Worm (Caenorhabditis elegans) whole organism, young adult: ENCODE data around the gene flp-26.

Experiments used
- B0336.3 ChIP-seq: fragments of 200-800 bp; sonication (Bioruptor generic); IDR thresholded peaks from 2 replicates; pipeline ENCODE4 v1.3.6; 2022; ENCODE audit warnings: missing genetic modification characterization, missing compliant biosample characterization
- C17E4.6 ChIP-seq: fragments of 200-800 bp; sonication (Bioruptor generic); IDR thresholded peaks from 2 replicates; pipeline ENCODE4 v1.3.6; 2022; ENCODE audit warnings: missing genetic modification reagents, missing genetic modification characterization, missing compliant biosample characterization
- F22D6.2 ChIP-seq: sonication (generic microtip); optimal IDR thresholded peaks from 2 replicates; lab custom pipeline; 2016; ENCODE audit warnings: mild to moderate bottlenecking, missing genetic modification characterization, missing compliant biosample characterization
- F37B4.10 ChIP-seq: fragments of 200-800 bp; sonication (Bioruptor generic); IDR thresholded peaks from 2 replicates; pipeline ENCODE4 v1.3.6; 2022; ENCODE audit warnings: missing genetic modification characterization, missing compliant biosample characterization
- Y79H2A.3 ChIP-seq: fragments of 200-800 bp; sonication (Bioruptor generic); conservative IDR thresholded peaks from 2 replicates; pipeline ENCODE4 v1.3.6; 2022; ENCODE audit warnings: missing genetic modification reagents, missing genetic modification characterization, missing compliant biosample characterization
- aptf-2 ChIP-seq: fragments of 200-800 bp; sonication (Bioruptor generic); conservative IDR thresholded peaks from 2 replicates; pipeline ENCODE4 v1.3.6; 2022; ENCODE audit warnings: missing genetic modification reagents, missing genetic modification characterization, missing compliant biosample characterization
- atf-7 ChIP-seq: sonication (generic microtip); optimal IDR thresholded peaks from 2 replicates; lab custom pipeline; 2017; ENCODE audit warnings: mild to moderate bottlenecking, missing genetic modification characterization, missing compliant biosample characterization
- attf-6 ChIP-seq: fragments of 200-800 bp; sonication (Bioruptor generic); IDR thresholded peaks from 2 replicates; pipeline ENCODE4 v1.3.6; 2022; ENCODE audit warnings: missing genetic modification reagents, missing genetic modification characterization, missing compliant biosample characterization
- bed-2 ChIP-seq: fragments of 200-800 bp; sonication (Bioruptor generic); IDR thresholded peaks from 2 replicates; pipeline ENCODE4 v1.3.6; 2022; ENCODE audit warnings: missing genetic modification reagents, missing genetic modification characterization, missing compliant biosample characterization
- cebp-2 ChIP-seq: fragments of 200-800 bp; sonication (Bioruptor generic); IDR thresholded peaks from 2 replicates; pipeline ENCODE4 v1.3.6; 2022; ENCODE audit warnings: missing genetic modification characterization, missing compliant biosample characterization
- ceh-100 ChIP-seq: fragments of 200-800 bp; sonication (Bioruptor generic); IDR thresholded peaks from 2 replicates; pipeline ENCODE4 v1.3.6; 2022; ENCODE audit warnings: missing genetic modification reagents, missing genetic modification characterization, missing compliant biosample characterization
- ceh-27 ChIP-seq: fragments of 200-800 bp; sonication (Bioruptor generic); optimal IDR thresholded peaks from 2 replicates; lab custom pipeline; 2018; ENCODE audit warnings: mild to moderate bottlenecking, missing genetic modification characterization, moderate library complexity, missing compliant biosample characterization
- ceh-58 ChIP-seq: fragments of 200-800 bp; sonication (Bioruptor generic); IDR thresholded peaks from 2 replicates; pipeline ENCODE4 v1.3.6; 2022; ENCODE audit warnings: missing genetic modification characterization, missing compliant biosample characterization
- ceh-79 ChIP-seq: sonication (generic microtip); optimal IDR thresholded peaks from 2 replicates; lab custom pipeline; 2017; ENCODE audit warnings: mild to moderate bottlenecking, missing genetic modification characterization, missing compliant biosample characterization
- die-1 ChIP-seq: sonication (generic microtip); optimal IDR thresholded peaks from 2 replicates; lab custom pipeline; 2016; ENCODE audit warnings: missing genotype, mild to moderate bottlenecking, missing genetic modification characterization, missing compliant biosample characterization
- ets-4 ChIP-seq: fragments of 200-800 bp; sonication (Bioruptor generic); optimal IDR thresholded peaks from 2 replicates; lab custom pipeline; 2018; ENCODE audit warnings: mild to moderate bottlenecking, missing genetic modification characterization, missing compliant biosample characterization
- fkh-3 ChIP-seq: sonication (generic microtip); optimal IDR thresholded peaks from 2 replicates; lab custom pipeline; 2016; ENCODE audit warnings: mild to moderate bottlenecking, missing genetic modification characterization, missing compliant biosample characterization
- gei-17 ChIP-seq: fragments of 200-800 bp; sonication (Bioruptor generic); optimal IDR thresholded peaks from 2 replicates; lab custom pipeline; 2018; ENCODE audit warnings: mild to moderate bottlenecking, missing genetic modification characterization, missing compliant biosample characterization
- hrde-1 ChIP-seq: sonication (generic microtip); optimal IDR thresholded peaks from 2 replicates; lab custom pipeline; 2016; ENCODE audit warnings: missing genetic modification characterization, mild to moderate bottlenecking, missing compliant biosample characterization, moderate library complexity, missing genotype, missing genetic modification reagents, borderline replicate concordance
- hsf-1 ChIP-seq: fragments of 200-800 bp; sonication (Bioruptor generic); IDR thresholded peaks from 2 replicates; pipeline ENCODE4 v1.3.6; 2022; ENCODE audit warnings: missing genetic modification reagents, missing genetic modification characterization, missing compliant biosample characterization
- let-607 ChIP-seq, 2 experiments: fragments of 200-800 bp in 1 of 2; sonication (Bioruptor generic) in 1 of 2; sonication (generic microtip) in 1 of 2; optimal IDR thresholded peaks; 2 replicates each; lab custom pipeline; 2016 to 2018; ENCODE audit warnings: mild to moderate bottlenecking in 2 of 2, missing compliant biosample characterization in 2 of 2, missing genetic modification characterization in 2 of 2, moderate library complexity in 2 of 2, missing genotype in 1 of 2
- lin-54 ChIP-seq: fragments of 200-800 bp; sonication (Bioruptor generic); optimal IDR thresholded peaks from 2 replicates; lab custom pipeline; 2018; ENCODE audit warnings: mild to moderate bottlenecking, missing genetic modification characterization, missing compliant biosample characterization
- lsl-1 ChIP-seq: fragments of 200-800 bp; sonication (Bioruptor generic); optimal IDR thresholded peaks from 2 replicates; lab custom pipeline; 2018; ENCODE audit warnings: mild to moderate bottlenecking, missing genetic modification characterization, moderate library complexity, missing compliant biosample characterization
- madf-10 ChIP-seq: sonication (generic microtip); optimal IDR thresholded peaks from 2 replicates; lab custom pipeline; 2016; ENCODE audit warnings: mild to moderate bottlenecking, missing genetic modification characterization, missing compliant biosample characterization
- madf-6 ChIP-seq: fragments of 200-800 bp; sonication (Bioruptor generic); IDR thresholded peaks from 2 replicates; pipeline ENCODE4 v1.3.6; 2022; ENCODE audit warnings: missing genetic modification reagents, missing genetic modification characterization, missing compliant biosample characterization
- madf-8 ChIP-seq: fragments of 200-800 bp; sonication (Bioruptor generic); conservative IDR thresholded peaks from 2 replicates; pipeline ENCODE4 v1.3.6; 2022; ENCODE audit warnings: missing genetic modification reagents, missing genetic modification characterization, missing compliant biosample characterization
- mel-28 ChIP-seq: sonication (generic microtip); optimal IDR thresholded peaks from 2 replicates; lab custom pipeline; 2016; ENCODE audit warnings: borderline replicate concordance, mild to moderate bottlenecking, missing genetic modification characterization, missing compliant biosample characterization
- nfya-1 ChIP-seq: sonication (generic microtip); optimal IDR thresholded peaks from 2 replicates; lab custom pipeline; 2017; ENCODE audit warnings: antibody characterized with exemption, missing compliant biosample characterization, missing genetic modification characterization, borderline replicate concordance; ENCODE audit not compliant: insufficient read depth
- nhr-120 ChIP-seq: fragments of 200-800 bp; sonication (Bioruptor generic); IDR thresholded peaks from 2 replicates; pipeline ENCODE4 v1.3.6; 2022; ENCODE audit warnings: missing genetic modification characterization, missing compliant biosample characterization
- sea-2 ChIP-seq: fragments of 200-800 bp; sonication (Bioruptor generic); IDR thresholded peaks from 2 replicates; pipeline ENCODE4 v1.3.6; 2022; ENCODE audit warnings: missing genetic modification characterization, missing compliant biosample characterization
- snpc-1.3 ChIP-seq: sonication (generic microtip); optimal IDR thresholded peaks from 2 replicates; lab custom pipeline; 2017; ENCODE audit warnings: missing genetic modification characterization, mild to moderate bottlenecking, missing compliant biosample characterization, antibody characterized with exemption, moderate library complexity, missing genotype, missing genetic modification reagents; ENCODE audit not compliant: insufficient read depth
- snpc-3.4 ChIP-seq: sonication (generic microtip); optimal IDR thresholded peaks from 2 replicates; lab custom pipeline; 2017; ENCODE audit warnings: missing genetic modification characterization, mild to moderate bottlenecking, missing compliant biosample characterization, antibody characterized with exemption, moderate library complexity, missing genotype, missing genetic modification reagents
- unc-130 ChIP-seq: sonication (generic microtip); optimal IDR thresholded peaks from 2 replicates; lab custom pipeline; 2016; ENCODE audit warnings: missing genetic modification reagents, missing genetic modification characterization, missing compliant biosample characterization
- unc-62 ChIP-seq: fragments of 150-350 bp; optimal IDR thresholded peaks from 2 replicates; lab custom pipeline; 2014; ENCODE audit warnings: missing biosample characterization, missing genetic modification reagents, missing genetic modification characterization
- ztf-25 ChIP-seq: fragments of 200-800 bp; sonication (Bioruptor generic); IDR thresholded peaks from 2 replicates; pipeline ENCODE4 v1.3.6; 2022; ENCODE audit warnings: missing genetic modification reagents, missing genetic modification characterization, missing compliant biosample characterization
- ztf-26 ChIP-seq: sonication (generic microtip); optimal IDR thresholded peaks from 2 replicates; lab custom pipeline; 2017; ENCODE audit warnings: missing genetic modification characterization, missing compliant biosample characterization
- ztf-28 ChIP-seq: fragments of 200-800 bp; sonication (Bioruptor generic); IDR thresholded peaks from 2 replicates; pipeline ENCODE4 v1.3.6; 2022; ENCODE audit warnings: missing genetic modification reagents, missing genetic modification characterization, missing compliant biosample characterization

The flp-26 gene

DNA sequence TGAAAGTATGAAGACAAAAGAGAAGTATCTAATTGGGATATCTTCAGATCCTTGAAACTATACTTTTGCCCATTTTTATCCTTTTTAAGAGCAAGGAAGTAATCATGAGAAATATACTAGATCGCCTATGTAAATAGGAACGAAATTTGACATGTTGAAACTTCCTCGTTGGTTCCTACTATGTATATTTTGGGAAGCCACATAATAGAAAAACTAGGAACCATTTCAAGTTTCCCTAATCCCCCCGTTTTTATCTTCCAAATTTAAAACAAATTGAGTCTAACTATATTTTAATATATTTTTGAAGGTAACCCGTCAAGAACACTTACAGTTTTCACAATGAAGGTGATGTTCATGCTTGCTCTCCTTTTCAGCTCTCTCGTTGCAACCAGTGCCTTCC lies at the start of gene flp-26:
Gene flp-26, plus strand, starts transcription at position 301 of the 400 bp plus-strand sequence.
- TF ChIP-seq aptf-2 (GFP tag; lab: Robert Waterston, UW) (no peak), ceh-58 (GFP tag; lab: Robert Waterston, UW) (no peak), ceh-79 (tag; lab: Kevin White, UChicago) (no peak), ztf-28 (GFP tag; lab: Robert Waterston, UW) (no peak), bed-2 (GFP tag; lab: Robert Waterston, UW) (no peak), madf-6 (GFP tag; lab: Robert Waterston, UW) (no peak), unc-62 (GFP tag; lab: Kevin White, UChicago) (no peak), gei-17 (GFP tag; lab: Kevin White, UChicago) (no peak), atf-7 (tag; lab: Kevin White, UChicago) (no peak), C17E4.6 (GFP tag; lab: Robert Waterston, UW) (no peak), nfya-1 (tag; lab: Kevin White, UChicago) (no peak), attf-6 (GFP tag; lab: Robert Waterston, UW) (no peak), hrde-1 (no peak), F22D6.2 (tag; lab: Kevin White, UChicago) (no peak), mel-28 (tag; lab: Kevin White, UChicago) (no peak), let-607 (tag; optimal IDR thresholded peaks at IDR 0.05; lab: Kevin White, UChicago) (no peak), ztf-25 (GFP tag; lab: Robert Waterston, UW) (no peak), lin-54 (GFP tag; lab: Kevin White, UChicago) (no peak), madf-10 (no peak)

DNA sequence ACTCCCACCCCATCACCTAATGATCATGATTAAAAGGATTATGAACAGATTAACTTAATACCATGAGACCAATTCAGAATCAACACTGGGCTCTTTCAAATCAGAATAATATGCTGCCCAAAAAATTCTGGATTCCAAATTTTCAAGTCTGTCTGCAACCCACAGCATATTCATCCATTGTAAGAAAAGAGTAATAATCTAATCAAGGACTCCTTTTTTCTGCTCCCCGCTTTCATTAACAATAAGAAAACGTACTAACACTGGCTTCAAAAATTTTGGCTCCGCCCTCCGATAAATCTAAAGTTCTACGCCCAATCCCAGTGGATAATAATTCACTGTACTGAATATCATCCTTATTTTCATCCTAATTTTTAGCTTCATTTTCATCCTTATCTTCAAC lies 40.7 kb upstream of the flp-26 start:
- no peak for TF ChIP-seq ceh-100
- TF ChIP-seq madf-8 (GFP tag; lab: Robert Waterston, UW) = no peak
- no peak for TF ChIP-seq lin-54 (GFP tag; lab: Kevin White, UChicago)
- TF ChIP-seq F37B4.10 (GFP tag; lab: Robert Waterston, UW) = no peak
- no peak for TF ChIP-seq ets-4 (GFP tag; lab: Kevin White, UChicago)
- no peak for TF ChIP-seq B0336.3 (GFP tag; lab: Robert Waterston, UW)
- no peak for TF ChIP-seq ceh-27

DNA sequence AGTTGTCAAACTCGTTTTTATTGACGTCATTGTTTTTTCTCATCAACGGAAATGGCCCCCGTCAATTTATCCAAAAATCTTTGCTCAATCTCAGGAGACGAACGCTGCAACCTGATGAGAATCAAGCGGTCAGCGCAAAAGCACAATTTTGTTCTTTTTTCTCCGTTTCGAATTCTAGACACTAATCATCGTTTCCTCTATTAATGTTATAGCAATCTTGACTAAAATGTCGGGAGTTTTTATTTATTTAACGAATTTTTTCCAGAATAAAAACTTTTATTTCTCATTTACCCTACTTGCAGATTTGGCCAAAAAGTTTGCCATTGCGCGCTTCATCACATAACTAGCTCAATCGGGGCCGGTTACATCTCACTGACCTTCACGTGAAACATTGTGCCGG lies 39.6 kb upstream of the flp-26 start, which contains the start of gene F01E11.18:
Gene F01E11.18, plus strand, starts transcription at position 301 of the 400 bp plus-strand sequence.
- no peak for TF ChIP-seq fkh-3
- no peak for TF ChIP-seq unc-130 (GFP tag; lab: Kevin White, UChicago)
- no peak for TF ChIP-seq nhr-120 (GFP tag; lab: Robert Waterston, UW)
- no peak for TF ChIP-seq ztf-26 (tag; lab: Kevin White, UChicago)
- no peak for TF ChIP-seq unc-62 (GFP tag; lab: Kevin White, UChicago)
- TF ChIP-seq snpc-3.4 (tag; lab: Kevin White, UChicago) = no peak
- no peak for TF ChIP-seq die-1
- no peak for TF ChIP-seq bed-2 (GFP tag; lab: Robert Waterston, UW)
- no peak for TF ChIP-seq lsl-1 (GFP tag; lab: Kevin White, UChicago)
- no peak for TF ChIP-seq sea-2
- TF ChIP-seq cebp-2 (GFP tag; lab: Robert Waterston, UW) = no peak
- no peak for TF ChIP-seq ceh-27
- no peak for TF ChIP-seq Y79H2A.3 (GFP tag; lab: Robert Waterston, UW)
- no peak for TF ChIP-seq snpc-1.3 (tag; lab: Kevin White, UChicago)
- no peak for TF ChIP-seq hsf-1 (GFP tag; lab: Robert Waterston, UW)
